Fruit fly (Drosophila melanogaster) whole organism, embryonic: ENCODE data around the gene disco.

Experiments
- Atf-2 ChIP-seq: fragments of 200-800 bp; sonication (Bioruptor generic); optimal IDR thresholded peaks from 2 replicates; lab custom pipeline; 2016; ENCODE audit warnings: missing biosample characterization, missing genetic modification characterization
- B-H1 ChIP-seq: fragments of 200-800 bp; sonication (Bioruptor generic); IDR thresholded peaks from 3 replicates; pipeline ENCODE4 v1.3.6; 2022; ENCODE audit warnings: missing biosample characterization, missing genetic modification characterization
- CG10366 ChIP-seq: fragments of 200-800 bp; sonication (Bioruptor generic); IDR thresholded peaks from 2 replicates; pipeline ENCODE4 v1.3.6; 2022; ENCODE audit warnings: missing biosample characterization, missing genetic modification characterization
- CG11504 ChIP-seq: fragments of 200-800 bp; sonication (Bioruptor generic); optimal IDR thresholded peaks from 3 replicates; lab custom pipeline; 2019; ENCODE audit warnings: missing biosample characterization, mild to moderate bottlenecking, missing genetic modification characterization, moderate library complexity
- CG11560 ChIP-seq: fragments of 200-800 bp; sonication (Bioruptor generic); IDR thresholded peaks from 3 replicates; pipeline ENCODE4 v1.3.6; 2022; ENCODE audit warnings: missing biosample characterization, missing genetic modification characterization
- CG11723 ChIP-seq: fragments of 200-800 bp; sonication (Bioruptor generic); optimal IDR thresholded peaks from 2 replicates; lab custom pipeline; 2017; ENCODE audit warnings: missing biosample characterization, mild to moderate bottlenecking, missing genetic modification characterization
- CG12155 ChIP-seq: fragments of 200-800 bp; sonication (Bioruptor generic); optimal IDR thresholded peaks from 3 replicates; lab custom pipeline; 2016; ENCODE audit warnings: missing biosample characterization, missing genetic modification characterization
- CG12299 ChIP-seq: fragments of 200-800 bp; sonication (Bioruptor generic); optimal IDR thresholded peaks from 2 replicates; lab custom pipeline; 2018; ENCODE audit warnings: missing biosample characterization, mild to moderate bottlenecking, missing genetic modification characterization
- CG12391 ChIP-seq: fragments of 200-800 bp; sonication (Bioruptor generic); optimal IDR thresholded peaks from 3 replicates; lab custom pipeline; 2018; ENCODE audit warnings: missing biosample characterization, mild to moderate bottlenecking, missing genetic modification characterization, moderate library complexity
- CG14050 ChIP-seq: fragments of 200-800 bp; sonication (Bioruptor generic); IDR thresholded peaks from 3 replicates; pipeline ENCODE4 v1.3.6; 2022; ENCODE audit warnings: missing biosample characterization, missing genetic modification characterization
- CG15514 ChIP-seq: fragments of 200-800 bp; sonication (Bioruptor generic); optimal IDR thresholded peaks from 3 replicates; lab custom pipeline; 2017; ENCODE audit warnings: missing biosample characterization, missing genetic modification characterization, mild to moderate bottlenecking, moderate library complexity, missing genetic modification reagents
- CG1602 ChIP-seq: fragments of 200-800 bp; sonication (Bioruptor generic); optimal IDR thresholded peaks from 3 replicates; lab custom pipeline; 2016; ENCODE audit warnings: missing biosample characterization, missing genetic modification characterization
- CG16815 ChIP-seq: fragments of 200-800 bp; sonication (Bioruptor generic); optimal IDR thresholded peaks from 3 replicates; lab custom pipeline; 2017; ENCODE audit warnings: missing biosample characterization, mild to moderate bottlenecking, missing genetic modification characterization
- CG16863 ChIP-seq: fragments of 200-800 bp; sonication (Bioruptor generic); optimal IDR thresholded peaks from 3 replicates; lab custom pipeline; 2016; ENCODE audit warnings: missing biosample characterization, missing genetic modification characterization
- CG2875 ChIP-seq: fragments of 200-800 bp; sonication (Bioruptor generic); optimal IDR thresholded peaks from 2 replicates; lab custom pipeline; 2017; ENCODE audit warnings: missing biosample characterization, mild to moderate bottlenecking, missing genetic modification characterization, missing genetic modification reagents
- CG31388 ChIP-seq: fragments of 200-800 bp; sonication (Bioruptor generic); optimal IDR thresholded peaks from 2 replicates; lab custom pipeline; 2016; ENCODE audit warnings: missing biosample characterization, missing genetic modification characterization
- CG34224 ChIP-seq: fragments of 200-800 bp; sonication (Bioruptor generic); IDR thresholded peaks from 3 replicates; pipeline ENCODE4 v1.3.6; 2022; ENCODE audit warnings: missing biosample characterization, missing genetic modification characterization; ENCODE audit not compliant: partially characterized antibody
- CG6689 ChIP-seq: fragments of 200-800 bp; sonication (Bioruptor generic); IDR thresholded peaks from 2 replicates; pipeline ENCODE4 v1.3.6; 2022; ENCODE audit warnings: missing biosample characterization, missing genetic modification characterization
- CG6854 ChIP-seq: fragments of 200-800 bp; sonication (Bioruptor generic); optimal IDR thresholded peaks from 3 replicates; lab custom pipeline; 2017; ENCODE audit warnings: missing biosample characterization, mild to moderate bottlenecking, missing genetic modification characterization
- Dek ChIP-seq: fragments of 200-800 bp; sonication (Bioruptor generic); optimal IDR thresholded peaks from 3 replicates; lab custom pipeline; 2019; ENCODE audit warnings: missing biosample characterization, mild to moderate bottlenecking, missing genetic modification characterization, moderate library complexity
- Dip2 ChIP-seq: fragments of 200-800 bp; sonication (Bioruptor generic); IDR thresholded peaks from 2 replicates; pipeline ENCODE4 v1.3.6; 2022; ENCODE audit warnings: missing biosample characterization, missing genetic modification characterization
- Drgx ChIP-seq: fragments of 200-800 bp; sonication (Bioruptor generic); IDR thresholded peaks from 2 replicates; pipeline ENCODE4 v1.3.6; 2022; ENCODE audit warnings: missing biosample characterization, missing genetic modification characterization
- Ets65A ChIP-seq: fragments of 200-800 bp; sonication (Bioruptor generic); peaks from one replicate; lab custom pipeline; 2016; ENCODE audit warnings: missing biosample characterization, missing genetic modification characterization
- GATAe ChIP-seq: fragments of 200-800 bp; sonication (Bioruptor generic); conservative IDR thresholded peaks from 2 replicates; pipeline ENCODE4 v1.3.6; 2022; ENCODE audit warnings: missing biosample characterization, missing genetic modification characterization
- HmgZ ChIP-seq: fragments of 200-800 bp; sonication (Bioruptor generic); optimal IDR thresholded peaks from 2 replicates; lab custom pipeline; 2018; ENCODE audit warnings: missing biosample characterization, mild to moderate bottlenecking, missing genetic modification characterization
- Hmx ChIP-seq: fragments of 200-800 bp; sonication (Bioruptor generic); optimal IDR thresholded peaks from 2 replicates; lab custom pipeline; 2016; ENCODE audit warnings: missing biosample characterization, missing genetic modification characterization
- MBD-R2 ChIP-seq: fragments of 200-800 bp; sonication (Bioruptor generic); IDR thresholded peaks from 2 replicates; pipeline ENCODE4 v1.3.6; 2022; ENCODE audit warnings: missing biosample characterization, missing genetic modification characterization
- MESR4 ChIP-seq: fragments of 200-800 bp; sonication (Bioruptor generic); optimal IDR thresholded peaks from 2 replicates; lab custom pipeline; 2018; ENCODE audit warnings: missing biosample characterization, mild to moderate bottlenecking, missing genetic modification characterization, moderate library complexity
- Meics ChIP-seq: fragments of 200-800 bp; sonication (Bioruptor generic); optimal IDR thresholded peaks from 2 replicates; lab custom pipeline; 2017; ENCODE audit warnings: missing biosample characterization, mild to moderate bottlenecking, missing genetic modification characterization
- Myb ChIP-seq: fragments of 200-800 bp; sonication (Bioruptor generic); optimal IDR thresholded peaks from 2 replicates; lab custom pipeline; 2016; ENCODE audit warnings: missing biosample characterization, missing genetic modification characterization
- NfI ChIP-seq: fragments of 200-800 bp; sonication (Bioruptor generic); optimal IDR thresholded peaks from 3 replicates; lab custom pipeline; 2018; ENCODE audit warnings: missing biosample characterization, mild to moderate bottlenecking, missing genetic modification characterization, moderate library complexity
- bsh ChIP-seq, 2 experiments: fragments of 200-800 bp; sonication (Bioruptor generic); optimal IDR thresholded peaks; 2 replicates each; lab custom pipeline; 2017 to 2018; ENCODE audit warnings: mild to moderate bottlenecking in 2 of 2, missing biosample characterization in 2 of 2, missing genetic modification characterization in 2 of 2, moderate library complexity in 1 of 2
- chm ChIP-seq: fragments of 200-800 bp; sonication (Bioruptor generic); IDR thresholded peaks from 2 replicates; pipeline ENCODE4 v1.3.6; 2022; ENCODE audit warnings: missing biosample characterization, missing genetic modification characterization
- ci ChIP-seq: fragments of 200-800 bp; sonication (Bioruptor generic); IDR thresholded peaks from 3 replicates; pipeline ENCODE4 v1.3.6; 2022; ENCODE audit warnings: missing biosample characterization, missing genetic modification characterization
- dmrt99B ChIP-seq: fragments of 200-800 bp; sonication (Bioruptor generic); optimal IDR thresholded peaks from 2 replicates; lab custom pipeline; 2018; ENCODE audit warnings: missing biosample characterization, mild to moderate bottlenecking, missing genetic modification characterization, moderate library complexity
- fd96Cb ChIP-seq: fragments of 200-800 bp; sonication (Bioruptor generic); optimal IDR thresholded peaks from 2 replicates; lab custom pipeline; 2018; ENCODE audit warnings: missing biosample characterization, mild to moderate bottlenecking, missing genetic modification characterization, moderate library complexity
- fu2 ChIP-seq: fragments of 200-800 bp; sonication (Bioruptor generic); optimal IDR thresholded peaks from 2 replicates; lab custom pipeline; 2016; ENCODE audit warnings: missing biosample characterization, missing genetic modification characterization
- ham ChIP-seq: fragments of 200-800 bp; sonication (Bioruptor generic); IDR thresholded peaks from 2 replicates; pipeline ENCODE4 v1.3.6; 2022; ENCODE audit warnings: missing biosample characterization, missing genetic modification characterization
- jigr1 ChIP-seq: fragments of 200-800 bp; sonication (Bioruptor generic); IDR thresholded peaks from 3 replicates; pipeline ENCODE4 v1.3.6; 2022; ENCODE audit warnings: missing biosample characterization, missing genetic modification characterization
- ken ChIP-seq: fragments of 200-800 bp; sonication (Bioruptor generic); IDR thresholded peaks from 3 replicates; pipeline ENCODE4 v1.3.6; 2022; ENCODE audit warnings: missing biosample characterization, missing genetic modification characterization
- lab ChIP-seq: fragments of 200-800 bp; sonication (Bioruptor generic); optimal IDR thresholded peaks from 3 replicates; lab custom pipeline; 2017; ENCODE audit warnings: missing biosample characterization, missing genetic modification characterization, mild to moderate bottlenecking, moderate library complexity, missing genetic modification reagents
- lola ChIP-seq, 3 experiments: fragments of >200 bp in 2 of 3; fragments of 200-800 bp in 1 of 3; sonication (Bioruptor generic) in 1 of 3; optimal IDR thresholded peaks; 2 replicates each; lab custom pipeline; 2017 to 2019; ENCODE audit warnings: missing biosample characterization in 3 of 3, missing genetic modification characterization in 3 of 3, mild to moderate bottlenecking in 1 of 3, moderate library complexity in 1 of 3
- otp ChIP-seq: fragments of 200-800 bp; sonication (Bioruptor generic); IDR thresholded peaks from 3 replicates; pipeline ENCODE4, ENCODE4 v1.3.6; 2022; ENCODE audit warnings: missing biosample characterization, missing genetic modification characterization
- salm ChIP-seq: fragments of 200-800 bp; sonication (Bioruptor generic); optimal IDR thresholded peaks from 2 replicates; lab custom pipeline; 2018; ENCODE audit warnings: missing biosample characterization, mild to moderate bottlenecking, missing genetic modification characterization
- slp2 ChIP-seq: fragments of 200-800 bp; sonication (Bioruptor generic); optimal IDR thresholded peaks from 2 replicates; lab custom pipeline; 2016; ENCODE audit warnings: missing biosample characterization, missing genetic modification characterization
- tgo ChIP-seq: fragments of 200-800 bp; sonication (Bioruptor generic); IDR thresholded peaks from 3 replicates; pipeline ENCODE4 v1.3.6; 2022; ENCODE audit warnings: missing biosample characterization, missing genetic modification characterization
- tio ChIP-seq: fragments of 200-800 bp; sonication (Bioruptor generic); optimal IDR thresholded peaks from 2 replicates; lab custom pipeline; 2017; ENCODE audit warnings: missing biosample characterization, missing genetic modification characterization, inconsistent platforms
- trem ChIP-seq: fragments of 200-800 bp; optimal IDR thresholded peaks from 3 replicates; lab custom pipeline; 2019; ENCODE audit warnings: missing biosample characterization, mild to moderate bottlenecking, missing genetic modification characterization, moderate library complexity
- unc-4 ChIP-seq: fragments of 200-800 bp; sonication (Bioruptor generic); IDR thresholded peaks from 2 replicates; pipeline ENCODE4 v1.3.6; 2022; ENCODE audit warnings: missing biosample characterization, missing genetic modification characterization; ENCODE audit not compliant: partially characterized antibody
- vvl ChIP-seq: fragments of 200-800 bp; sonication (Bioruptor generic); IDR thresholded peaks from 2 replicates; pipeline ENCODE4 v1.3.6; 2022; ENCODE audit warnings: missing biosample characterization, missing genetic modification characterization
- wdn ChIP-seq: fragments of 200-800 bp; sonication (Bioruptor generic); IDR thresholded peaks from 2 replicates; pipeline ENCODE4 v1.3.6; 2022; ENCODE audit warnings: missing biosample characterization, missing genetic modification characterization

The disco gene

dm6 chrX:16263415-16263814 lies 46.9 kb upstream of the disco start (continued):
- TF ChIP-seq ci (peak; percentile 93), GATAe (no peak; the same call in 1 of the 2 replicates), CG12155 (GFP tag; lab: Kevin White, UChicago) (peak; percentile 55), CG31388 (GFP tag; lab: Kevin White, UChicago) (peak; percentile 49), jigr1 (GFP tag; lab: Robert Waterston, UW) (0 out of 3 replicates have a peak, but pooled peaks have one; percentile 47), Ets65A (GFP tag; lab: Kevin White, UChicago) (peak; percentile 96), fd96Cb (tag; lab: Kevin White, UChicago) (peak; percentile 78), wdn (GFP tag; lab: Robert Waterston, UW) (peak; percentile 67), HmgZ (tag; lab: Kevin White, UChicago) (peak; percentile 71), MBD-R2 (GFP tag; lab: Robert Waterston, UW) (peak; percentile 51; the same call in 1 of the 2 replicates), salm (tag; lab: Kevin White, UChicago) (peak; percentile 65), chm (GFP tag; lab: Robert Waterston, UW) (peak; percentile 70), tgo (peak; percentile 74), dmrt99B (tag; lab: Kevin White, UChicago) (peak; percentile 84), CG11560 (peak; percentile 44; the same call in 1 of the 3 replicates), Meics (peak; percentile 79), otp (GFP tag; lab: Robert Waterston, UW) (peak; percentile 77; the same call in 2 of the 3 replicates), CG34224 (GFP tag; lab: Robert Waterston, UW) (no peak), Hmx (GFP tag; lab: Kevin White, UChicago) (no peak), CG12391 (tag; lab: Kevin White, UChicago) (peak; percentile 82), B-H1 (GFP tag; lab: Robert Waterston, UW) (peak; percentile 75), ken (GFP tag; lab: Robert Waterston, UW) (peak; percentile 75), Dip2 (no peak), bsh (GFP tag; optimal IDR thresholded peaks at IDR 0.05; lab: Kevin White, UChicago) (peak; percentile 12 to 89), tio (GFP tag; lab: Kevin White, UChicago) (no peak), Atf-2 (GFP tag; lab: Kevin White, UChicago) (no peak), CG11723 (GFP tag; lab: Kevin White, UChicago) (peak; percentile 41), CG6854 (peak; percentile 63), unc-4 (no peak), CG1602 (peak; percentile 73), vvl (GFP tag; lab: Robert Waterston, UW) (peak; percentile 90), MESR4 (GFP tag; lab: Kevin White, UChicago) (no peak), CG16863 (GFP tag; lab: Kevin White, UChicago) (peak; percentile 30), Dek (tag; lab: Kevin White, UChicago) (peak; percentile 71), slp2 (GFP tag; lab: Kevin White, UChicago) (no peak), NfI (GFP tag; lab: Kevin White, UChicago) (peak; percentile 70), fu2 (peak; percentile 22), Myb (GFP tag; lab: Kevin White, UChicago) (no peak), CG14050 (peak; percentile 68), CG10366 (GFP tag; lab: Robert Waterston, UW) (peak; percentile 76), CG16815 (peak; percentile 67), lola (GFP tag; optimal IDR thresholded peaks at IDR 0.05; lab: Kevin White, UChicago) (peak in 1 of 3 experiments; percentile 79), trem (tag; lab: Kevin White, UChicago) (peak; percentile 69), CG2875 (peak; percentile 49), CG11504 (tag; lab: Kevin White, UChicago) (peak; percentile 86), CG12299 (peak; percentile 66), ham (no peak), Drgx (GFP tag; lab: Robert Waterston, UW) (peak; percentile 57), lab (GFP tag; lab: Kevin White, UChicago) (peak; percentile 89), CG6689 (GFP tag; lab: Robert Waterston, UW) (peak; percentile 81), CG15514 (peak; percentile 59)
